Worm (Caenorhabditis elegans) whole organism, L2 larva: ENCODE measurements around the gene F55G1.1.

Experiments
- R02D3.7 ChIP-seq: fragments of 150-350 bp; optimal IDR thresholded peaks from 2 replicates; lab custom pipeline; 2014; ENCODE audit warnings: missing biosample characterization, missing genetic modification characterization
- ama-1 ChIP-seq: fragments of 150-350 bp; optimal IDR thresholded peaks from 2 replicates; lab custom pipeline; 2018; ENCODE audit warnings: inconsistent platforms
- ceh-82 ChIP-seq: fragments of 150-350 bp; optimal IDR thresholded peaks from 2 replicates; lab custom pipeline; 2014; ENCODE audit warnings: missing biosample characterization, missing genetic modification characterization
- lin-13 ChIP-seq: fragments of 150-350 bp; optimal IDR thresholded peaks from 2 replicates; lab custom pipeline; 2014; ENCODE audit warnings: missing biosample characterization, missing genetic modification reagents, missing genetic modification characterization
- nhr-11 ChIP-seq: fragments of 150-350 bp; optimal IDR thresholded peaks from 2 replicates; lab custom pipeline; 2014; ENCODE audit warnings: missing biosample characterization, missing genetic modification characterization
- sma-9 ChIP-seq, 2 experiments: fragments of 150-350 bp in 1 of 2; sonication (generic microtip) in 1 of 2; optimal IDR thresholded peaks; 2 replicates each; lab custom pipeline; 2014 to 2016; ENCODE audit warnings: missing genetic modification characterization in 2 of 2, mild to moderate bottlenecking in 1 of 2, missing biosample characterization in 1 of 2, missing compliant biosample characterization in 1 of 2, missing genetic modification reagents in 1 of 2, moderate library complexity in 1 of 2
- snpc-4 ChIP-seq: fragments of 150-350 bp; optimal IDR thresholded peaks from 2 replicates; lab custom pipeline; 2014; ENCODE audit warnings: missing biosample characterization, missing genetic modification characterization
- unc-62 ChIP-seq: fragments of 150-350 bp; optimal IDR thresholded peaks from 2 replicates; lab custom pipeline; 2014; ENCODE audit warnings: missing biosample characterization, missing genetic modification reagents, missing genetic modification characterization
- ztf-4 ChIP-seq: fragments of 150-350 bp; optimal IDR thresholded peaks from 2 replicates; lab custom pipeline; 2014; ENCODE audit warnings: missing biosample characterization, missing genetic modification characterization

DNA sequence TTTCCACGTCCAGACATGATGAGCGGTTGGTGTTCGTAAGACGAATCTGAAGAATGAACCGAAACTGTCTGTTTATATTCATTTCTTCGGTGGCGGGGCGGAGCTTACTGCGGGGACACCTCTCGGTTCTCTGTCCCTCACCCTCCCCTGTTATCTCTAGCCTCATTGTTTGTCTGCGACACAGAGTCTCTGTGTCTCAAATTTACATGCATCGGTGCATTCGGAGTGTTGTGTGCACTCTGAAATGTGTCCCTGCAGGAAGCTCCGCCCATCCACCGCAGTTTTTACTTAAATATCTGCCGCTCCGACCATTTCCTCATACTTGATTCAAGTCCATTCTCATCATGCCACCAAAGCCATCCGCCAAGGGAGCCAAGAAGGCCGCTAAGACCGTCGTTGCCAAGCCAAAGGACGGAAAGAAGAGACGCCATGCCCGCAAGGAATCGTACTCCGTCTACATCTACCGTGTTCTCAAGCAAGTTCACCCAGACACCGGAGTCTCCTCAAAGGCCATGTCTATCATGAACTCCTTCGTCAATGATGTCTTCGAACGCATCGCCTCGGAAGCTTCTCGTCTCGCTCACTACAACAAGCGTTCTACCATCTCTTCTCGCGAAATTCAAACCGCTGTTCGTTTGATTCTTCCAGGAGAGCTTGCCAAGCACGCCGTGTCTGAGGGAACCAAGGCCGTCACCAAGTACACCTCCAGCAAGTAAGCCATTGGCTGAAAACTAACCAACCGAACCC is 5.2 kb upstream of the F55G1.1 start, which contains the start of the genes his-61 and his-62:
- TF ChIP-seq unc-62 (GFP tag; lab: Kevin White, UChicago), result no peak
- TF ChIP-seq sma-9 (GFP tag; optimal IDR thresholded peaks at IDR 0.05; lab: Kevin White, UChicago), result peak; percentile 89
- TF ChIP-seq sma-9 (tag; optimal IDR thresholded peaks at IDR 0.05; lab: Kevin White, UChicago), result no peak
- no peak for TF ChIP-seq ztf-4 (tag; lab: Kevin White, UChicago)
- no peak for TF ChIP-seq ama-1
- TF ChIP-seq nhr-11 (tag; lab: Kevin White, UChicago), result no peak
- peak; percentile 74 for TF ChIP-seq lin-13
- TF ChIP-seq snpc-4 (tag; lab: Kevin White, UChicago), result no peak
- TF ChIP-seq R02D3.7, result no peak
- no peak for TF ChIP-seq ceh-82 (tag; lab: Kevin White, UChicago)
